Fruit fly (Drosophila melanogaster) whole organism, embryonic: ENCODE results near the gene ci.
A peak's percentile ranks its signal among the peaks of the same experiment; 100 is the strongest.

ENCODE experiments used
- B-H2 ChIP-seq: fragments of 200-800 bp; sonication (Bioruptor generic); optimal IDR thresholded peaks from 2 replicates; lab custom pipeline; 2018; ENCODE audit warnings: missing biosample characterization, mild to moderate bottlenecking, missing genetic modification characterization
- CG1024 ChIP-seq: fragments of 200-800 bp; sonication (Bioruptor generic); IDR thresholded peaks from 2 replicates; pipeline ENCODE4 v1.3.6; 2022; ENCODE audit warnings: missing biosample characterization, missing genetic modification characterization
- CG10565 ChIP-seq: fragments of 200-800 bp; sonication (Bioruptor generic); optimal IDR thresholded peaks from 3 replicates; lab custom pipeline; 2016; ENCODE audit warnings: missing biosample characterization, mild to moderate bottlenecking, missing genetic modification characterization
- CG11093 ChIP-seq: fragments of 200-800 bp; sonication (Bioruptor generic); IDR thresholded peaks from 3 replicates; pipeline ENCODE4 v1.3.6; 2022; ENCODE audit warnings: missing biosample characterization, missing genetic modification characterization
- CG14014 ChIP-seq: fragments of 200-800 bp; sonication (Bioruptor generic); IDR thresholded peaks from 2 replicates; pipeline ENCODE4 v1.3.6; 2022; ENCODE audit warnings: missing biosample characterization, missing genetic modification characterization
- CG15269 ChIP-seq: fragments of 200-800 bp; sonication (Bioruptor generic); optimal IDR thresholded peaks from 2 replicates; lab custom pipeline; 2018; ENCODE audit warnings: missing biosample characterization, mild to moderate bottlenecking, missing genetic modification characterization, moderate library complexity
- CG15601 ChIP-seq: fragments of 200-800 bp; sonication (Bioruptor generic); optimal IDR thresholded peaks from 3 replicates; lab custom pipeline; 2019; ENCODE audit warnings: missing biosample characterization, mild to moderate bottlenecking, missing genetic modification characterization, moderate library complexity
- CG2199 ChIP-seq: fragments of 200-800 bp; sonication (Bioruptor generic); IDR thresholded peaks from 3 replicates; pipeline ENCODE4 v1.3.6; 2022; ENCODE audit warnings: missing biosample characterization, missing genetic modification characterization
- CG2712 ChIP-seq: fragments of 200-800 bp; optimal IDR thresholded peaks from 3 replicates; lab custom pipeline; 2019; ENCODE audit warnings: missing biosample characterization, mild to moderate bottlenecking, missing genetic modification characterization, moderate library complexity
- CG31365 ChIP-seq: fragments of 200-800 bp; sonication (Bioruptor generic); optimal IDR thresholded peaks from 2 replicates; lab custom pipeline; 2018; ENCODE audit warnings: missing biosample characterization, mild to moderate bottlenecking, missing genetic modification characterization
- CG32767 ChIP-seq: fragments of 200-800 bp; sonication (Bioruptor generic); IDR thresholded peaks from 2 replicates; pipeline ENCODE4 v1.3.6; 2022; ENCODE audit warnings: missing biosample characterization, missing genetic modification characterization
- CG3847 ChIP-seq: fragments of 200-800 bp; sonication (Bioruptor generic); IDR thresholded peaks from 2 replicates; pipeline ENCODE4 v1.3.6; 2022; ENCODE audit warnings: missing biosample characterization, missing genetic modification characterization
- CG4707 ChIP-seq: fragments of 200-800 bp; sonication (Bioruptor generic); optimal IDR thresholded peaks from 2 replicates; lab custom pipeline; 2018; ENCODE audit warnings: missing biosample characterization, mild to moderate bottlenecking, missing genetic modification characterization, moderate library complexity
- CG7372 ChIP-seq: fragments of 200-800 bp; sonication (Bioruptor generic); IDR thresholded peaks from 2 replicates; pipeline ENCODE4 v1.3.6; 2022; ENCODE audit warnings: missing biosample characterization, missing genetic modification characterization
- CG7839 ChIP-seq: fragments of 200-800 bp; sonication (Bioruptor generic); optimal IDR thresholded peaks from 3 replicates; lab custom pipeline; 2018; ENCODE audit warnings: missing biosample characterization, mild to moderate bottlenecking, missing genetic modification characterization, moderate library complexity
- CG8290 ChIP-seq, 3 experiments: fragments of 200-800 bp; sonication (Bioruptor generic); optimal IDR thresholded peaks; 2 replicates each; lab custom pipeline; 2016 to 2019; ENCODE audit warnings: missing biosample characterization in 3 of 3, missing genetic modification characterization in 3 of 3, mild to moderate bottlenecking in 2 of 3, moderate library complexity in 1 of 3
- CG9437 ChIP-seq: fragments of 200-800 bp; sonication (Bioruptor generic); optimal IDR thresholded peaks from 2 replicates; lab custom pipeline; 2018; ENCODE audit warnings: missing biosample characterization, mild to moderate bottlenecking, missing genetic modification characterization
- CG9817 ChIP-seq: fragments of 200-800 bp; sonication (Bioruptor generic); optimal IDR thresholded peaks from 2 replicates; lab custom pipeline; 2018; ENCODE audit warnings: missing biosample characterization, mild to moderate bottlenecking, missing genetic modification characterization, moderate library complexity
- D19A ChIP-seq: fragments of 200-800 bp; optimal IDR thresholded peaks from 3 replicates; lab custom pipeline; 2019; ENCODE audit warnings: missing biosample characterization, mild to moderate bottlenecking, missing genetic modification characterization, moderate library complexity
- Deaf1 ChIP-seq: fragments of 200-800 bp; optimal IDR thresholded peaks from 3 replicates; lab custom pipeline; 2019; ENCODE audit warnings: missing biosample characterization, mild to moderate bottlenecking, missing genetic modification characterization, moderate library complexity
- Eip74EF ChIP-seq, 2 experiments: fragments of 200-800 bp in 1 of 2; fragments of >200 bp in 1 of 2; sonication (Bioruptor generic) in 1 of 2; optimal IDR thresholded peaks; 2 replicates each; lab custom pipeline; 2017 to 2019; ENCODE audit warnings: missing biosample characterization in 2 of 2, missing genetic modification characterization in 2 of 2, mild to moderate bottlenecking in 1 of 2, moderate library complexity in 1 of 2
- HHEX ChIP-seq: fragments of 200-800 bp; sonication (Bioruptor generic); optimal IDR thresholded peaks from 3 replicates; lab custom pipeline; 2017; ENCODE audit warnings: missing biosample characterization, mild to moderate bottlenecking, missing genetic modification characterization, missing genetic modification reagents
- Oli ChIP-seq: fragments of 200-800 bp; sonication (Bioruptor generic); optimal IDR thresholded peaks from 2 replicates; lab custom pipeline; 2018; ENCODE audit warnings: missing biosample characterization, mild to moderate bottlenecking, missing genetic modification characterization, moderate library complexity
- PHDP ChIP-seq: fragments of 200-800 bp; sonication (Bioruptor generic); optimal IDR thresholded peaks from 3 replicates; lab custom pipeline; 2018; ENCODE audit warnings: missing biosample characterization, mild to moderate bottlenecking, missing genetic modification characterization, moderate library complexity
- Pdp1 ChIP-seq, 2 experiments: fragments of 200-800 bp; sonication (Bioruptor generic); optimal IDR thresholded peaks; 3 replicates each; lab custom pipeline; 2016; ENCODE audit warnings: missing biosample characterization in 2 of 2, missing genetic modification characterization in 2 of 2, mild to moderate bottlenecking in 1 of 2, moderate library complexity in 1 of 2
- Tbp ChIP-seq: fragments of >200 bp; optimal IDR thresholded peaks from 2 replicates; lab custom pipeline; 2018; ENCODE audit warnings: missing biosample characterization, missing genetic modification characterization
- bab2 ChIP-seq: fragments of 200-800 bp; sonication (Bioruptor generic); optimal IDR thresholded peaks from 2 replicates; lab custom pipeline; 2016; ENCODE audit warnings: missing biosample characterization, missing genetic modification characterization
- bigmax ChIP-seq: fragments of 200-800 bp; sonication (Bioruptor generic); optimal IDR thresholded peaks from 2 replicates; lab custom pipeline; 2018; ENCODE audit warnings: missing biosample characterization, mild to moderate bottlenecking, missing genetic modification characterization
- cad ChIP-seq: fragments of >200 bp; optimal IDR thresholded peaks from 2 replicates; lab custom pipeline; 2017; ENCODE audit warnings: missing biosample characterization, missing genetic modification characterization
- croc ChIP-seq: fragments of 200-800 bp; sonication (Bioruptor generic); conservative IDR thresholded peaks from 3 replicates; pipeline ENCODE4 v1.3.6; 2022; ENCODE audit warnings: missing biosample characterization, missing genetic modification characterization
- ewg ChIP-seq: fragments of 200-800 bp; sonication (Bioruptor generic); optimal IDR thresholded peaks from 3 replicates; lab custom pipeline; 2017; ENCODE audit warnings: mild to moderate bottlenecking, missing biosample characterization, missing genetic modification reagents, missing genetic modification characterization
- exex ChIP-seq: fragments of 200-800 bp; sonication (Bioruptor generic); optimal IDR thresholded peaks from 4 replicates; lab custom pipeline; 2018; ENCODE audit warnings: missing biosample characterization, mild to moderate bottlenecking, missing genetic modification characterization, moderate library complexity
- fd3F ChIP-seq: fragments of 200-800 bp; sonication (Bioruptor generic); optimal IDR thresholded peaks from 2 replicates; lab custom pipeline; 2018; ENCODE audit warnings: missing biosample characterization, mild to moderate bottlenecking, missing genetic modification characterization, moderate library complexity
- fd64A ChIP-seq: fragments of 200-800 bp; sonication (Bioruptor generic); optimal IDR thresholded peaks from 3 replicates; lab custom pipeline; 2018; ENCODE audit warnings: missing biosample characterization, mild to moderate bottlenecking, missing genetic modification characterization
- grau ChIP-seq: fragments of 200-800 bp; optimal IDR thresholded peaks from 3 replicates; lab custom pipeline; 2019; ENCODE audit warnings: missing biosample characterization, mild to moderate bottlenecking, missing genetic modification characterization, moderate library complexity
- jigr1 ChIP-seq: fragments of 200-800 bp; sonication (Bioruptor generic); IDR thresholded peaks from 3 replicates; pipeline ENCODE4 v1.3.6; 2022; ENCODE audit warnings: missing biosample characterization, missing genetic modification characterization
- nerfin-2 ChIP-seq: fragments of 200-800 bp; sonication (Bioruptor generic); IDR thresholded peaks from 2 replicates; pipeline ENCODE4 v1.3.6; 2022; ENCODE audit warnings: missing biosample characterization, missing genetic modification characterization; ENCODE audit not compliant: partially characterized antibody
- nmo ChIP-seq: fragments of 200-800 bp; sonication (Bioruptor generic); optimal IDR thresholded peaks from 2 replicates; lab custom pipeline; 2018; ENCODE audit warnings: missing biosample characterization, mild to moderate bottlenecking, missing genetic modification characterization, moderate library complexity
- odd ChIP-seq: fragments of 200-800 bp; sonication (Bioruptor generic); optimal IDR thresholded peaks from 2 replicates; lab custom pipeline; 2017; ENCODE audit warnings: missing biosample characterization, mild to moderate bottlenecking, missing genetic modification characterization
- pfk ChIP-seq: fragments of 200-800 bp; sonication (Bioruptor generic); optimal IDR thresholded peaks from 2 replicates; lab custom pipeline; 2018; ENCODE audit warnings: missing biosample characterization, mild to moderate bottlenecking, missing genetic modification characterization, moderate library complexity
- pnt ChIP-seq: fragments of 200-800 bp; sonication (Bioruptor generic); optimal IDR thresholded peaks from 3 replicates; lab custom pipeline; 2016; ENCODE audit warnings: missing biosample characterization, missing genetic modification characterization
- pzg ChIP-seq: fragments of 200-800 bp; sonication (Bioruptor generic); optimal IDR thresholded peaks from 3 replicates; lab custom pipeline; 2018; ENCODE audit warnings: missing biosample characterization, mild to moderate bottlenecking, missing genetic modification characterization, moderate library complexity
- sc ChIP-seq, 3 experiments: fragments of >200 bp in 2 of 3; fragments of 200-800 bp in 1 of 3; sonication (Bioruptor generic) in 1 of 3; optimal IDR thresholded peaks; 2 replicates in 2 of 3; 3 replicates in 1 of 3; lab custom pipeline; 2017; ENCODE audit warnings: mild to moderate bottlenecking in 1 of 3, missing biosample characterization in 1 of 3, missing genetic modification characterization in 1 of 3, missing genetic modification reagents in 1 of 3
- schlank ChIP-seq: fragments of 200-800 bp; sonication (Bioruptor generic); optimal IDR thresholded peaks from 2 replicates; lab custom pipeline; 2018; ENCODE audit warnings: missing biosample characterization, mild to moderate bottlenecking, missing genetic modification characterization
- tll ChIP-seq, 2 experiments: fragments of 200-800 bp in 1 of 2; fragments of >200 bp in 1 of 2; sonication (Bioruptor generic) in 1 of 2; optimal IDR thresholded peaks; 2 replicates each; lab custom pipeline; 2017 to 2019; ENCODE audit warnings: missing biosample characterization in 2 of 2, missing genetic modification characterization in 2 of 2, mild to moderate bottlenecking in 1 of 2, moderate library complexity in 1 of 2
- wdn ChIP-seq: fragments of 200-800 bp; sonication (Bioruptor generic); IDR thresholded peaks from 2 replicates; pipeline ENCODE4 v1.3.6; 2022; ENCODE audit warnings: missing biosample characterization, missing genetic modification characterization

The ci gene

DNA sequence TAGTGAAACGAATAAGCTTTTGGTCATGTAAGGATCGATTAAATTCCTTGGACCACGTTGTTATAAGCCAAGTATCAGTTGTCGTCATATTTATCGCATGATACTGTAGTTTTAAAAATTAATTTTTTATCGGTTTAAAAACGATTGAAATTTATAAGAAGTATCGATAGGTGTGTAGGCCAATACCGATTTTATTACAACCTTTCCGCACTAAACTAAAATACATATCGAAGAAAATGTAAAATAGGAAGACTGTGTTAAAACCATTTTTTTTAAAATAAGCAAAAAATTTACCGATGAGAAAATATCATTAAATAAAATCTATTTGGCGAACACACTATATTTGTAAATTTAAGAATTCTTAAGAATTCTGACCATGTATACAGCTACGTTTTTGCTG is 6.5 kb upstream of the ci start (continued):
- TF ChIP-seq CG10565 (no peak), D19A (tag; lab: Kevin White, UChicago) (no peak), grau (peak; percentile 16), ewg (GFP tag; lab: Kevin White, UChicago) (no peak), croc (GFP tag; lab: Robert Waterston, UW) (no peak), CG7839 (tag; lab: Kevin White, UChicago) (peak; percentile 22), Eip74EF (GFP tag; optimal IDR thresholded peaks at IDR 0.05; lab: Kevin White, UChicago) (peak in 1 of 2 experiments; percentile 22), pfk (no peak), bigmax (GFP tag; lab: Kevin White, UChicago) (no peak), Oli (no peak), jigr1 (no peak), HHEX (GFP tag; lab: Kevin White, UChicago) (no peak), CG9437 (GFP tag; lab: Kevin White, UChicago) (no peak), CG9817 (tag; lab: Kevin White, UChicago) (no peak), Deaf1 (tag; lab: Kevin White, UChicago) (no peak), sc (optimal IDR thresholded peaks at IDR 0.05; lab: Kevin White, UChicago) (no peak), sc (GFP tag; optimal IDR thresholded peaks at IDR 0.05; lab: Kevin White, UChicago) (no peak), PHDP (tag; lab: Kevin White, UChicago) (no peak)
- TF ChIP-seq, all 482 proteins: peak for 50

DNA sequence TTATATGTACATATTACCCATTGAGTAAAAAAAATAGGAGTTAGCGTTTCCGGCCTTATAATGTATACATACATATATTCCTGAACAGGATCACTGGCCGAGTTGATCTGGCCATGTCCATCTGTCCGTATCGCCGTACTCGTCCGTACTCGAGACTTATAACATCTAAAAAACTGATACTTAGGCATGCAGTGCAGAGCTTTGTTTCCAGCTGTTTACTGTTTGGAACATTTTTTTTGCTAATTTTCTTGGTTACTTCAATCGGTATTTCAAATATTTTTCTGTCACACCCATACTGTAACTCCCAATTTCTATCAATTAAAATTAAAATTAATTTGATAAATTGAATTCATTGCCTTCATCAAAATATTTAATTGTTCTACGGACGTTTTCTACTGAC is 5.7 kb upstream of the ci start:
- TF ChIP-seq cad (no peak), CG31365 (no peak), pzg (no peak), CG8290 (GFP tag; optimal IDR thresholded peaks at IDR 0.05; lab: Kevin White, UChicago) (peak; percentile 9), CG8290 (tag; optimal IDR thresholded peaks at IDR 0.05; lab: Kevin White, UChicago) (no peak), wdn (GFP tag; lab: Robert Waterston, UW) (no peak), CG4707 (GFP tag; lab: Kevin White, UChicago) (no peak), CG2199 (peak; percentile 66; the same call in 1 of the 3 replicates), CG11093 (GFP tag; lab: Robert Waterston, UW) (no peak), exex (tag; lab: Kevin White, UChicago) (no peak), CG14014 (no peak), tll (GFP tag; optimal IDR thresholded peaks at IDR 0.05; lab: Kevin White, UChicago) (no peak)

DNA sequence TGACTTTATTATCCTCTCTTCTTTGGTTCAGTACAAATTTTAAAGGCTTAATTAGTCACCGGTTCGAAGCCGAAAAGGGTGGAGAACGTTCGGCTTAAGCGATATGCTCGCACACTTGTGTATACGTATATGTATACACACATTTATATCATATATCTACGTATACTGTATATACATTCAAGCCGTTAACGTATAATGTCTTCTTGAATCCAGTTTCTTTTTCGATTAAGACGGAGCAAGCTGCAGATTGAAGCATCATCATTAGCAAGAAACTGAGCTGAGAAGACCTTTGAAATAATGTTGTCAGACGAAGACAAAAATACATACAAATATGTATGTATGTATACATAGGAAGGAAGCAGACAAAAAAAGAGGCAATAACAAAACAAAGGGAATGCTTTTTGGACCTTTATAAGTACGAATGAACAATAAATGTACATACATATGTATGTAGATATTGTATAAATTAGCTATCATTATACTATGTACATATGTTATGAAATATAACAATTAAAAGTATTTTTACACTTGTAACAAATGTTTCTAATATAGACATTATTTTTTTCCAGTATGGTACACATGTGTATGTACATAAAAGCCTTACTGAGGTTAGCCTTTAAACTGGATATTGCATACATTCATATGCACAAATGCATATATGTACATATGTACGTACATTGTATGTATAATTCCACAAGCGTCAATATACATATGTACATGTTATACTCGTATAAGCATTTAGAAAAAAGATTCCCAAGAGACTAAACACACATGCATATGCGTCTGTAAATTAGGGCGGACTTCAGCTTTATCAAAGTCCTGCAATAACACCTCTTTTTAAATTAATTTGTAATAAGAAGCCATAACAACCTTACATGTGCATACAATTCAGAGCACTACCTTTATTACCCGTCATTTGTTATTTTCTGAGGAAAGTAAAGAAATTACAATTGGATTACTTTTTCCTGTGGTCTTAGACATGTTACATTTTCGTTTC is 3.5 kb upstream of the ci start:
- TF ChIP-seq B-H2 (GFP tag; lab: Kevin White, UChicago) = peak; percentile 61
- TF ChIP-seq Pdp1 (GFP tag; optimal IDR thresholded peaks at IDR 0.05; lab: Kevin White, UChicago) = no peak
- TF ChIP-seq CG15269 (tag; lab: Kevin White, UChicago) = peak; percentile 22
- peak; percentile 34 for TF ChIP-seq CG2712 (tag; lab: Kevin White, UChicago)
- TF ChIP-seq fd3F (GFP tag; lab: Kevin White, UChicago) = peak; percentile 15
- peak; percentile 49; the same call in 1 of the 2 replicates for TF ChIP-seq CG32767 (GFP tag; lab: Robert Waterston, UW)
- TF ChIP-seq odd = no peak
- TF ChIP-seq Tbp = no peak
- TF ChIP-seq pnt (GFP tag; lab: Kevin White, UChicago) = no peak
- TF ChIP-seq schlank (tag; lab: Kevin White, UChicago) = no peak
- TF ChIP-seq nmo (GFP tag; lab: Kevin White, UChicago) = peak; percentile 19
- TF ChIP-seq CG1024 (GFP tag; lab: Robert Waterston, UW) = no peak
- no peak for TF ChIP-seq CG7372 (GFP tag; lab: Robert Waterston, UW)
- TF ChIP-seq CG3847 = no peak
- TF ChIP-seq bab2 (GFP tag; lab: Kevin White, UChicago) = no peak
- TF ChIP-seq nerfin-2 (GFP tag; lab: Robert Waterston, UW) = no peak
- no peak for TF ChIP-seq fd64A (GFP tag; lab: Kevin White, UChicago)
- peak; percentile 24 for TF ChIP-seq CG15601 (tag; lab: Kevin White, UChicago)
